Worm (Caenorhabditis elegans) whole organism, L4 larva: ENCODE measurements around the gene F01D4.5.

Source experiments
- F49E8.2 ChIP-seq: sonication (generic microtip); optimal IDR thresholded peaks from 2 replicates; lab custom pipeline; 2016; ENCODE audit warnings: missing compliant biosample characterization, mild to moderate bottlenecking, missing genetic modification characterization, borderline replicate concordance
- ZK546.5 ChIP-seq, 2 experiments: sonication (generic microtip); optimal IDR thresholded peaks; 2 replicates each; lab custom pipeline; 2017; ENCODE audit warnings: missing biosample characterization in 2 of 2, missing genetic modification characterization in 2 of 2
- lir-3 ChIP-seq: sonication (generic microtip); optimal IDR thresholded peaks from 2 replicates; lab custom pipeline; 2016; ENCODE audit warnings: mild to moderate bottlenecking, missing genetic modification characterization, missing compliant biosample characterization
- rbr-2 ChIP-seq: sonication (generic microtip); optimal IDR thresholded peaks from 2 replicates; lab custom pipeline; 2016; ENCODE audit warnings: missing genotype, missing genetic modification characterization, missing compliant biosample characterization

ce11 chrIV:10507586-10507985, 24.1 kb upstream of the F01D4.5 start:
- TF ChIP-seq F49E8.2: no peak
- TF ChIP-seq rbr-2 (tag; lab: Kevin White, UChicago): no peak
- no peak for TF ChIP-seq ZK546.5 (tag; optimal IDR thresholded peaks at IDR 0.05; lab: Kevin White, UChicago)
- no peak for TF ChIP-seq lir-3 (tag; lab: Kevin White, UChicago)
